Worm (Caenorhabditis elegans): ENCODE measurements around the gene twk-16.
A peak's percentile ranks its signal among the peaks of the same experiment; 100 is the strongest.

Gene twk-16

DNA sequence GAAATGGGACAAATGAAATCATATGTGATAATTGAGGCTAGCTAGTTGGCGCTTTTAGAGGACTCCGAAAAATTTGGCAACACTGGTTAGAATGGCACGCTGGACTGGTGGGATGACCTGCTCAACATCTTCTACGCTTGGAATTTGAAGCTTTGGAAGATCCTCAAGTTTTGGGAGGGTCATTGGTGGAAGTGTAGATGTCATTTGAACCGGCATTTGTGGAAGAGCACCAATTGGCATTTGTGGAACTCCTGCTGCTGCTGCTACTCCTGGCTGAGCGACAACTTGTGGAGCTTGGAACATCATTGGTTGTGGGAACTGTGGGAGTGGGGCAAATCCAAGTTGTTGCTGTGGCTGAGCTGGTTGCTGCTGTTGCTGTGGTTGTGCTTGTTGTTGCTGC, 11.5 kb downstream of the twk-16 start:
- TF ChIP-seq dve-1 (tag; optimal IDR thresholded peaks at IDR 0.05) (no peak), odd-2 (tag; optimal IDR thresholded peaks at IDR 0.05) (no peak), hlh-8 (tag; optimal IDR thresholded peaks at IDR 0.05) (no peak), Y22D7AL.16 (tag; optimal IDR thresholded peaks at IDR 0.05) (no peak), sox-2 (GFP tag; IDR thresholded peaks at IDR 0.05) (no peak), ceh-2 (tag; optimal IDR thresholded peaks at IDR 0.05) (no peak)

DNA sequence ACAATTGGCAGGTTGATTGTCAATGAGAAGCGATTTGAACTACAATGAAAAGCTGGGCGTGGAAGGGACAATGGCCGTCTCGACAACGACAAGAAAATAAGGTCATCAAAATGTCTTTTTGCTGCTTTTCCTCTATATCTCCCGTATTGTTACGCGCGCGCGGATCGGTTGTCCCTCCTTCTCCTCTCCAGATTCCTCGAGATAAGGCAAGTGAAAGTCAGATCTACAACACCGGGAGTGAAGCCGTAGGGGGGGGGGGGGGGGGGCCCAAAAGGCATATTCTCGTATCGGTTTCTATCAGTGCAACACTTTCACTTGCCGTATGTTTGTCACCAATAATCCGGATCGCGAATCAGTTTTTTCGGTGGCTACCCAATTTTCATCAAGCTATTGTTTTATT, 13.4 kb downstream of the twk-16 start, which contains the start of gene wrt-2:
wrt-2 (minus strand) TSS at position 46 of the 400 bp plus-strand sequence.
- TF ChIP-seq pha-2 (tag; optimal IDR thresholded peaks at IDR 0.05) (no peak), unc-55 (GFP tag; optimal IDR thresholded peaks at IDR 0.05) (no peak), lim-6 (tag; optimal IDR thresholded peaks at IDR 0.05) (no peak), ceh-30 (tag; optimal IDR thresholded peaks at IDR 0.05) (no peak), mec-3 (tag; optimal IDR thresholded peaks at IDR 0.05; ENCODE audit: borderline replicate concordance) (no peak), fkh-10 (GFP tag; optimal IDR thresholded peaks at IDR 0.05) (no peak), hlh-6 (tag; optimal IDR thresholded peaks at IDR 0.05) (no peak), gmeb-2 (tag; optimal IDR thresholded peaks at IDR 0.05) (no peak), pha-4 (tag; optimal IDR thresholded peaks at IDR 0.05) (no peak), ceh-48 (tag; optimal IDR thresholded peaks at IDR 0.05) (no peak), zip-5 (tag; optimal IDR thresholded peaks at IDR 0.05) (no peak), ceh-34 (tag; optimal IDR thresholded peaks at IDR 0.05) (no peak), eyg-1 (tag; optimal IDR thresholded peaks at IDR 0.05) (no peak), nhr-232 (tag; optimal IDR thresholded peaks at IDR 0.05) (no peak), hlh-13 (GFP tag; optimal IDR thresholded peaks at IDR 0.05) (no peak), ets-4 (tag; optimal IDR thresholded peaks at IDR 0.05) (no peak), dve-1 (tag; optimal IDR thresholded peaks at IDR 0.05) (no peak), C08G9.2 (tag; optimal IDR thresholded peaks at IDR 0.05) (no peak), T23F11.4 (GFP tag; optimal IDR thresholded peaks at IDR 0.05) (no peak)

DNA sequence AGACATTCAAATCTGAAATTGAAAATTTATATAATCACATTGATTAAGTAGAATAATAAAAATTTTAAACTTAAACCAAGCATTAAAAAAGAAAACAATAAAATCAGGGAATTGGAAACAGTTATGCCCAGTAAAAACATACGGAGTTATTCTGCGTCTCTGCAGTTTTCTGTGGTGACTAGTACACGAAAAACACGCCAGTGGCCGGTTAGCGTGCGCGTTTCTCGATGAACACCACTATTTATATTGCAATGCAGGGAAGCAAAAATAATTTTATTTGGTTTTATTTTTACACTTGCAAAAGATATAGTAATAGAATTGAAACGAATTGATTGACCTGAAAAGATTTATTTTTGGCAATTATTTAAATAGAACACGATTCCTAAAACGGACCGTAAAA, 18.9 kb downstream of the twk-16 start, which contains the start of gene sec-3:
sec-3 (minus strand) TSS at position 21 of the 400 bp plus-strand sequence.
- TF ChIP-seq unc-3 (GFP tag; conservative IDR thresholded peaks at IDR 0.05) (no peak), unc-3 (tag; optimal IDR thresholded peaks at IDR 0.05) (peak; percentile 38), F13H6.1 (tag; optimal IDR thresholded peaks at IDR 0.05) (no peak), ceh-30 (tag; optimal IDR thresholded peaks at IDR 0.05) (peak; percentile 41), pha-4 (tag; optimal IDR thresholded peaks at IDR 0.05) (no peak), ceh-48 (tag; optimal IDR thresholded peaks at IDR 0.05) (peak; percentile 12), sox-2 (GFP tag; IDR thresholded peaks at IDR 0.05) (peak; percentile 42; the same call in 1 of the 2 replicates), elt-2 (tag; optimal IDR thresholded peaks at IDR 0.05) (peak; percentile 63), ets-4 (tag; optimal IDR thresholded peaks at IDR 0.05) (peak; percentile 27), odd-2 (tag; optimal IDR thresholded peaks at IDR 0.05) (no peak), unc-42 (tag; optimal IDR thresholded peaks at IDR 0.05) (peak; percentile 64), pag-3 (tag; optimal IDR thresholded peaks at IDR 0.05; ENCODE audit: borderline replicate concordance) (no peak), lim-6 (tag; optimal IDR thresholded peaks at IDR 0.05) (no peak), eyg-1 (tag; optimal IDR thresholded peaks at IDR 0.05) (no peak), dmd-4 (tag; optimal IDR thresholded peaks at IDR 0.05; ENCODE audit: borderline replicate concordance) (peak; percentile 21), fkh-6 (tag; optimal IDR thresholded peaks at IDR 0.05) (peak; percentile 6), ceh-14 (tag; optimal IDR thresholded peaks at IDR 0.05) (peak; percentile 53), ahr-1 (tag; optimal IDR thresholded peaks at IDR 0.05) (no peak), gmeb-2 (tag; optimal IDR thresholded peaks at IDR 0.05) (peak; percentile 37), pax-1 (tag; optimal IDR thresholded peaks at IDR 0.05) (no peak), syd-9 (tag; optimal IDR thresholded peaks at IDR 0.05) (peak; percentile 28), sdc-2 (tag; optimal IDR thresholded peaks at IDR 0.05) (peak; percentile 77), ceh-9 (tag; optimal IDR thresholded peaks at IDR 0.05) (no peak), ceh-19 (GFP tag; optimal IDR thresholded peaks at IDR 0.05) (peak; percentile 69), ceh-18 (tag; optimal IDR thresholded peaks at IDR 0.05) (peak; percentile 67), ceh-24 (tag; optimal IDR thresholded peaks at IDR 0.05) (no peak), dve-1 (tag; optimal IDR thresholded peaks at IDR 0.05) (peak; percentile 29), npax-4 (tag; optimal IDR thresholded peaks at IDR 0.05) (no peak), ceh-6 (GFP tag; optimal IDR thresholded peaks at IDR 0.05) (no peak), che-1 (tag; optimal IDR thresholded peaks at IDR 0.05) (peak; percentile 36), ceh-34 (tag; optimal IDR thresholded peaks at IDR 0.05) (peak; percentile 76), hlh-6 (tag; optimal IDR thresholded peaks at IDR 0.05) (no peak), pqm-1 (tag; optimal IDR thresholded peaks at IDR 0.05) (no peak), ztf-16 (tag; optimal IDR thresholded peaks at IDR 0.05) (peak; percentile 68), fkh-10 (GFP tag; optimal IDR thresholded peaks at IDR 0.05) (no peak), hlh-13 (GFP tag; optimal IDR thresholded peaks at IDR 0.05) (no peak), pros-1 (tag; optimal IDR thresholded peaks at IDR 0.05) (no peak), unc-86 (tag; optimal IDR thresholded peaks at IDR 0.05) (peak; percentile 47)
